Fruit fly (Drosophila melanogaster): ENCODE results near the gene CG9706.

CG9706 gene

dm6 chr3L:16782789-16783188, at the start of gene CG9706:
TSS of gene CG9706 (plus strand) at chr3L:16783010.
- TF ChIP-seq cic (GFP tag; optimal IDR thresholded peaks at IDR 0.05) (no peak), ovo (GFP tag; optimal IDR thresholded peaks at IDR 0.05) (no peak)

- TF ChIP-seq kay (GFP tag; ENCODE audit: borderline replicate concordance) (peak; percentile 35), CG7101 (tag; optimal IDR thresholded peaks at IDR 0.05) (no peak)
Measured at dm6 chr3L:16733246-16733645, 49.6 kb upstream of the CG9706 start, which contains the start of gene CG9701. TSS of gene CG9701 (plus strand) at chr3L:16733546.

dm6 chr3L:16741660-16742059, 41.1 kb upstream of the CG9706 start:
- no peak for TF ChIP-seq CG14711 (tag; optimal IDR thresholded peaks at IDR 0.05)
- no peak for TF ChIP-seq Mnt (GFP tag; optimal IDR thresholded peaks at IDR 0.05)
- no peak for TF ChIP-seq Hr96 (GFP tag; optimal IDR thresholded peaks at IDR 0.05)
- TF ChIP-seq CG11617 (GFP tag; optimal IDR thresholded peaks at IDR 0.05) = no peak
- no peak for TF ChIP-seq bab1 (GFP tag; optimal IDR thresholded peaks at IDR 0.05)
- no peak for TF ChIP-seq CG7101 (tag; optimal IDR thresholded peaks at IDR 0.05)
- no peak for TF ChIP-seq CG7045 (GFP tag; optimal IDR thresholded peaks at IDR 0.05)
- TF ChIP-seq Clk (GFP tag; optimal IDR thresholded peaks at IDR 0.05) = no peak
- no peak for TF ChIP-seq CG5204 (GFP tag; optimal IDR thresholded peaks at IDR 0.05)
- TF ChIP-seq Crg-1 (GFP tag; optimal IDR thresholded peaks at IDR 0.05) = no peak
- no peak for TF ChIP-seq ovo (GFP tag; optimal IDR thresholded peaks at IDR 0.05)
- TF ChIP-seq CG33017 (tag; optimal IDR thresholded peaks at IDR 0.05) = no peak
- TF ChIP-seq pad (GFP tag; optimal IDR thresholded peaks at IDR 0.05) = no peak
- TF ChIP-seq cnc (optimal IDR thresholded peaks at IDR 0.05) = no peak
- TF ChIP-seq cic (GFP tag; optimal IDR thresholded peaks at IDR 0.05) = no peak
- TF ChIP-seq CG1620 (GFP tag; optimal IDR thresholded peaks at IDR 0.05) = no peak
- TF ChIP-seq toe (GFP tag; optimal IDR thresholded peaks at IDR 0.05) = no peak
- no peak for TF ChIP-seq kay (GFP tag; ENCODE audit: borderline replicate concordance)

- TF ChIP-seq CG11617 (GFP tag; optimal IDR thresholded peaks at IDR 0.05) (no peak), CG14711 (tag; optimal IDR thresholded peaks at IDR 0.05) (no peak), cnc (optimal IDR thresholded peaks at IDR 0.05) (no peak), CG5204 (GFP tag; optimal IDR thresholded peaks at IDR 0.05) (no peak), kay (GFP tag; ENCODE audit: borderline replicate concordance) (no peak), bab1 (GFP tag; optimal IDR thresholded peaks at IDR 0.05) (no peak), CG33017 (tag; optimal IDR thresholded peaks at IDR 0.05) (no peak), cic (GFP tag; optimal IDR thresholded peaks at IDR 0.05) (no peak), CG12768 (GFP tag; optimal IDR thresholded peaks at IDR 0.05) (no peak), Clk (GFP tag; optimal IDR thresholded peaks at IDR 0.05) (no peak), CG7045 (GFP tag; optimal IDR thresholded peaks at IDR 0.05) (no peak), CG1620 (GFP tag; optimal IDR thresholded peaks at IDR 0.05) (no peak), tj (GFP tag; optimal IDR thresholded peaks at IDR 0.05) (no peak), Mnt (GFP tag; optimal IDR thresholded peaks at IDR 0.05) (no peak), Hr96 (GFP tag; optimal IDR thresholded peaks at IDR 0.05) (no peak), ovo (GFP tag; optimal IDR thresholded peaks at IDR 0.05) (no peak), CG7101 (tag; optimal IDR thresholded peaks at IDR 0.05) (no peak), pad (GFP tag; optimal IDR thresholded peaks at IDR 0.05) (no peak)
Measured at dm6 chr3L:16743906-16744704, 38.7 kb upstream of the CG9706 start.

- TF ChIP-seq ovo (GFP tag; optimal IDR thresholded peaks at IDR 0.05) (no peak), CG1620 (GFP tag; optimal IDR thresholded peaks at IDR 0.05) (no peak), toe (GFP tag; optimal IDR thresholded peaks at IDR 0.05) (no peak), kay (GFP tag; ENCODE audit: borderline replicate concordance) (no peak), pad (GFP tag; optimal IDR thresholded peaks at IDR 0.05) (no peak), CG33017 (tag; optimal IDR thresholded peaks at IDR 0.05) (no peak), Crg-1 (GFP tag; optimal IDR thresholded peaks at IDR 0.05) (no peak), CG5204 (GFP tag; optimal IDR thresholded peaks at IDR 0.05) (no peak), Hr96 (GFP tag; optimal IDR thresholded peaks at IDR 0.05) (no peak), CG12768 (GFP tag; optimal IDR thresholded peaks at IDR 0.05) (no peak), tj (GFP tag; optimal IDR thresholded peaks at IDR 0.05) (no peak), CG7101 (tag; optimal IDR thresholded peaks at IDR 0.05) (no peak), bab1 (GFP tag; optimal IDR thresholded peaks at IDR 0.05) (no peak), Clk (GFP tag; optimal IDR thresholded peaks at IDR 0.05) (no peak), CG14711 (tag; optimal IDR thresholded peaks at IDR 0.05) (no peak), cic (GFP tag; optimal IDR thresholded peaks at IDR 0.05) (no peak), Mnt (GFP tag; optimal IDR thresholded peaks at IDR 0.05) (no peak), CG7045 (GFP tag; optimal IDR thresholded peaks at IDR 0.05) (no peak), CG11617 (GFP tag; optimal IDR thresholded peaks at IDR 0.05) (no peak), cnc (optimal IDR thresholded peaks at IDR 0.05) (no peak)
Measured at dm6 chr3L:16746586-16747383, 36.0 kb upstream of the CG9706 start.

- TF ChIP-seq CG33017 (tag; optimal IDR thresholded peaks at IDR 0.05) (no peak), CG1620 (GFP tag; optimal IDR thresholded peaks at IDR 0.05) (no peak), CG7045 (GFP tag; optimal IDR thresholded peaks at IDR 0.05) (no peak), cnc (optimal IDR thresholded peaks at IDR 0.05) (no peak), pad (GFP tag; optimal IDR thresholded peaks at IDR 0.05) (no peak), CG14711 (tag; optimal IDR thresholded peaks at IDR 0.05) (no peak), CG7101 (tag; optimal IDR thresholded peaks at IDR 0.05) (no peak), cic (GFP tag; optimal IDR thresholded peaks at IDR 0.05) (no peak), Hr96 (GFP tag; optimal IDR thresholded peaks at IDR 0.05) (no peak), ovo (GFP tag; optimal IDR thresholded peaks at IDR 0.05) (no peak), CG11617 (GFP tag; optimal IDR thresholded peaks at IDR 0.05) (no peak), Clk (GFP tag; optimal IDR thresholded peaks at IDR 0.05) (no peak), Mnt (GFP tag; optimal IDR thresholded peaks at IDR 0.05) (no peak), CG12768 (GFP tag; optimal IDR thresholded peaks at IDR 0.05) (no peak), Crg-1 (GFP tag; optimal IDR thresholded peaks at IDR 0.05) (no peak)
Measured at dm6 chr3L:16748343-16748742, 34.5 kb upstream of the CG9706 start.
